Comparison of ENCODE assay signal across 1 fruit fly cellular context in genomic region chr3R:24568251-24568932, dm6.
TF ChIP-seq lines count a peak whose summit lies in the region.

No protein-coding gene starts in this region.

TF ChIP-seq in whole organism, embryonic, 481 proteins besides CTCF, POLR2A, EP300 and RAD21 (continued from another document):
- TF ChIP-seq dysf (GFP tag; IDR thresholded peaks at IDR 0.05; lab: Robert Waterston, UW): 0 out of 3 replicates have a peak, but pooled peaks have one; percentile 6
- no peak for TF ChIP-seq ttk (GFP tag; IDR thresholded peaks at IDR 0.05; lab: Robert Waterston, UW)
- TF ChIP-seq CG6175 (GFP tag; IDR thresholded peaks at IDR 0.05; lab: Robert Waterston, UW): peak; percentile 60; the same call in 1 of the 3 replicates
- TF ChIP-seq chinmo (GFP tag; IDR thresholded peaks at IDR 0.05; lab: Robert Waterston, UW; ENCODE audit: partially characterized antibody): 0 out of 4 replicates have a peak, but pooled peaks have one; percentile 46
- no peak for TF ChIP-seq MESR4 (GFP tag; optimal IDR thresholded peaks at IDR 0.05; lab: Kevin White, UChicago)
- TF ChIP-seq slou (GFP tag; optimal IDR thresholded peaks at IDR 0.05; lab: Kevin White, UChicago): no peak
- peak; percentile 19 for TF ChIP-seq CG15479 (GFP tag; optimal IDR thresholded peaks at IDR 0.05; lab: Kevin White, UChicago)
- TF ChIP-seq stc (GFP tag; IDR thresholded peaks at IDR 0.05; lab: Robert Waterston, UW): no peak
- peak; percentile 9 for TF ChIP-seq lab (GFP tag; optimal IDR thresholded peaks at IDR 0.05; lab: Kevin White, UChicago)
- TF ChIP-seq disco-r (GFP tag; optimal IDR thresholded peaks at IDR 0.05; lab: Kevin White, UChicago): no peak
- no peak for TF ChIP-seq CG9727 (GFP tag; optimal IDR thresholded peaks at IDR 0.05; lab: Kevin White, UChicago)
- TF ChIP-seq CG10147 (GFP tag; optimal IDR thresholded peaks at IDR 0.05; lab: Kevin White, UChicago): no peak
- peak; percentile 58 for TF ChIP-seq GATAe (GFP tag; conservative IDR thresholded peaks at IDR 0.05; lab: Robert Waterston, UW)
- TF ChIP-seq CG10543 (GFP tag; optimal IDR thresholded peaks at IDR 0.05; lab: Kevin White, UChicago): peak; percentile 18
- peak; percentile 11 for TF ChIP-seq CG12769 (tag; optimal IDR thresholded peaks at IDR 0.05; lab: Kevin White, UChicago)
- TF ChIP-seq Nf-YB (GFP tag; optimal IDR thresholded peaks at IDR 0.05; lab: Kevin White, UChicago): no peak
- no peak for TF ChIP-seq Max (GFP tag; optimal IDR thresholded peaks at IDR 0.05; lab: Kevin White, UChicago)
- no peak for TF ChIP-seq Awh (GFP tag; IDR thresholded peaks at IDR 0.05; lab: Robert Waterston, UW)
- peak; percentile 32 for TF ChIP-seq sd (tag; optimal IDR thresholded peaks at IDR 0.05; lab: Kevin White, UChicago)
- no peak for TF ChIP-seq Ravus (GFP tag; IDR thresholded peaks at IDR 0.05; lab: Robert Waterston, UW)
- TF ChIP-seq pzg (GFP tag; optimal IDR thresholded peaks at IDR 0.05; lab: Kevin White, UChicago): no peak
- TF ChIP-seq mirr (GFP tag; optimal IDR thresholded peaks at IDR 0.05; lab: Kevin White, UChicago): peak; percentile 35
- TF ChIP-seq cwo (GFP tag; optimal IDR thresholded peaks at IDR 0.05; lab: Kevin White, UChicago): peak; percentile 92
- no peak for TF ChIP-seq CG3065 (GFP tag; optimal IDR thresholded peaks at IDR 0.05; lab: Kevin White, UChicago)
TF ChIP-seq in whole organism, embryonic: peak in this region for 21.
